Worm (Caenorhabditis elegans) whole organism, L1 larva: ENCODE results near the gene mdl-1.

Experiments
- C04F5.9 ChIP-seq: sonication (generic microtip); optimal IDR thresholded peaks from 2 replicates; lab custom pipeline; 2016; ENCODE audit warnings: missing genetic modification characterization, missing compliant biosample characterization
- C16A3.4 ChIP-seq: fragments of 150-350 bp; optimal IDR thresholded peaks from 2 replicates; lab custom pipeline; 2014; ENCODE audit warnings: missing biosample characterization, missing genetic modification characterization
- C34B4.2 ChIP-seq: sonication (generic microtip); optimal IDR thresholded peaks from 2 replicates; lab custom pipeline; 2017; ENCODE audit warnings: mild to moderate bottlenecking, missing genetic modification characterization, missing compliant biosample characterization
- Y116A8C.19 ChIP-seq: sonication (generic microtip); optimal IDR thresholded peaks from 2 replicates; lab custom pipeline; 2016; ENCODE audit warnings: missing compliant biosample characterization, missing genetic modification characterization, borderline replicate concordance
- alr-1 ChIP-seq: fragments of 200-800 bp; sonication (Bioruptor generic); optimal IDR thresholded peaks from 2 replicates; lab custom pipeline; 2018; ENCODE audit warnings: borderline replicate concordance, mild to moderate bottlenecking, missing genetic modification characterization, missing compliant biosample characterization
- aly-2 ChIP-seq: fragments of 150-350 bp; optimal IDR thresholded peaks from 2 replicates; lab custom pipeline; 2014; ENCODE audit warnings: missing biosample characterization, missing genetic modification characterization
- blmp-1 ChIP-seq: fragments of 150-350 bp; optimal IDR thresholded peaks from 2 replicates; lab custom pipeline; 2014; ENCODE audit warnings: missing biosample characterization, missing genetic modification characterization
- ceh-8 ChIP-seq: fragments of 200-800 bp; sonication (Bioruptor generic); optimal IDR thresholded peaks from 2 replicates; lab custom pipeline; 2018; ENCODE audit warnings: mild to moderate bottlenecking, missing genetic modification characterization, moderate library complexity, missing compliant biosample characterization
- ceh-82 ChIP-seq, 3 experiments: fragments of 150-350 bp in 1 of 3; sonication (generic microtip) in 2 of 3; optimal IDR thresholded peaks; 2 replicates each; lab custom pipeline; 2014 to 2017; ENCODE audit warnings: missing biosample characterization in 3 of 3, missing genetic modification characterization in 3 of 3
- ces-1 ChIP-seq: fragments of 150-350 bp; optimal IDR thresholded peaks from 2 replicates; lab custom pipeline; 2014; ENCODE audit warnings: missing biosample characterization, missing genetic modification reagents, missing genetic modification characterization
- dpl-1 ChIP-seq, 3 experiments: fragments of 150-350 bp in 2 of 3; sonication (generic microtip) in 1 of 3; optimal IDR thresholded peaks; 2 replicates each; lab custom pipeline; 2014 to 2017; ENCODE audit warnings: missing biosample characterization in 3 of 3, missing genetic modification characterization in 3 of 3, missing genetic modification reagents in 3 of 3
- dsc-1 ChIP-seq: sonication (generic microtip); optimal IDR thresholded peaks from 2 replicates; lab custom pipeline; 2016; ENCODE audit warnings: mild to moderate bottlenecking, missing genetic modification characterization, missing compliant biosample characterization
- egl-27 ChIP-seq, 2 experiments: fragments of 150-350 bp in 1 of 2; sonication (generic microtip); optimal IDR thresholded peaks; 3 replicates each; lab custom pipeline; 2017 to 2018; ENCODE audit warnings: missing biosample characterization in 2 of 2, missing genetic modification characterization in 2 of 2, missing genetic modification reagents in 2 of 2
- elt-2 ChIP-seq: sonication (generic microtip); optimal IDR thresholded peaks from 2 replicates; lab custom pipeline; 2016; ENCODE audit warnings: missing genetic modification characterization, mild to moderate bottlenecking, inconsistent platforms, missing compliant biosample characterization, missing genetic modification reagents
- elt-3 ChIP-seq, 6 experiments: fragments of 150-350 bp in 1 of 6; sonication (generic microtip); optimal IDR thresholded peaks; 2 replicates each; lab custom pipeline; 2017 to 2018; ENCODE audit warnings: missing biosample characterization in 6 of 6, missing genetic modification characterization in 6 of 6, inconsistent platforms in 1 of 6
- ets-5 ChIP-seq: fragments of 200-800 bp; sonication (Bioruptor generic); IDR thresholded peaks from 2 replicates; pipeline ENCODE4 v1.3.6; 2022; ENCODE audit warnings: missing genetic modification characterization, missing compliant biosample characterization
- fkh-10 ChIP-seq: sonication (generic microtip); optimal IDR thresholded peaks from 2 replicates; lab custom pipeline; 2017; ENCODE audit warnings: missing biosample characterization, missing genetic modification reagents, missing genetic modification characterization
- fkh-4 ChIP-seq: sonication (generic microtip); optimal IDR thresholded peaks from 2 replicates; lab custom pipeline; 2016; ENCODE audit warnings: missing compliant biosample characterization, missing genetic modification characterization, borderline replicate concordance
- fkh-8 ChIP-seq: sonication (generic microtip); optimal IDR thresholded peaks from 2 replicates; lab custom pipeline; 2016; ENCODE audit warnings: mild to moderate bottlenecking, missing genetic modification characterization, missing compliant biosample characterization
- hlh-17 ChIP-seq: fragments of 200-800 bp; sonication (Bioruptor generic); optimal IDR thresholded peaks from 2 replicates; lab custom pipeline; 2018; ENCODE audit warnings: missing genetic modification characterization, mild to moderate bottlenecking, missing compliant biosample characterization, moderate library complexity, borderline replicate concordance
- hlh-4 ChIP-seq: sonication (generic microtip); optimal IDR thresholded peaks from 2 replicates; lab custom pipeline; 2016; ENCODE audit warnings: mild to moderate bottlenecking, missing genetic modification characterization, missing compliant biosample characterization
- hpl-2 ChIP-seq: fragments of 150-350 bp; optimal IDR thresholded peaks from 2 replicates; lab custom pipeline; 2014; ENCODE audit warnings: missing biosample characterization, missing genetic modification reagents, missing genetic modification characterization
- irx-1 ChIP-seq: sonication (generic microtip); optimal IDR thresholded peaks from 2 replicates; lab custom pipeline; 2016; ENCODE audit warnings: missing genetic modification characterization, missing compliant biosample characterization
- jun-1 ChIP-seq: fragments of 150-350 bp; optimal IDR thresholded peaks from 2 replicates; lab custom pipeline; 2014; ENCODE audit warnings: missing biosample characterization, missing genetic modification reagents, missing genetic modification characterization
- lin-15B ChIP-seq: fragments of 150-350 bp; sonication (generic microtip); optimal IDR thresholded peaks from 3 replicates; lab custom pipeline; 2014; ENCODE audit warnings: missing biosample characterization, missing genetic modification characterization
- lin-35 ChIP-seq, 2 experiments: fragments of 150-350 bp; optimal IDR thresholded peaks; 2 replicates each; lab custom pipeline; 2014; ENCODE audit warnings: missing biosample characterization in 2 of 2, missing genetic modification characterization in 2 of 2, missing genetic modification reagents in 2 of 2
- lsy-2 ChIP-seq, 2 experiments: fragments of 150-350 bp; optimal IDR thresholded peaks; 2 replicates each; lab custom pipeline; 2014; ENCODE audit warnings: missing biosample characterization in 2 of 2, missing genetic modification characterization in 2 of 2
- mdl-1 ChIP-seq, 2 experiments: fragments of 150-350 bp; optimal IDR thresholded peaks; 2 replicates each; lab custom pipeline; 2014 to 2017; ENCODE audit warnings: missing biosample characterization in 2 of 2, missing genetic modification characterization in 2 of 2, inconsistent platforms in 1 of 2
- mef-2 ChIP-seq: fragments of 150-350 bp; optimal IDR thresholded peaks from 2 replicates; lab custom pipeline; 2014; ENCODE audit warnings: missing biosample characterization, missing genetic modification characterization
- nhr-11 ChIP-seq: fragments of 150-350 bp; optimal IDR thresholded peaks from 2 replicates; lab custom pipeline; 2014; ENCODE audit warnings: missing biosample characterization, missing genetic modification characterization
- nhr-19 ChIP-seq: fragments of 200-800 bp; sonication (Bioruptor generic); conservative IDR thresholded peaks from 2 replicates; pipeline ENCODE4 v1.3.6; 2022; ENCODE audit warnings: missing genetic modification characterization, missing compliant biosample characterization
- nhr-237 ChIP-seq: fragments of 150-350 bp; optimal IDR thresholded peaks from 2 replicates; lab custom pipeline; 2014; ENCODE audit warnings: missing biosample characterization, missing genetic modification characterization
- nhr-47 ChIP-seq: sonication (generic microtip); optimal IDR thresholded peaks from 2 replicates; lab custom pipeline; 2016; ENCODE audit warnings: mild to moderate bottlenecking, missing genetic modification characterization, moderate library complexity, missing compliant biosample characterization
- nhr-71 ChIP-seq: sonication (generic microtip); optimal IDR thresholded peaks from 2 replicates; lab custom pipeline; 2016; ENCODE audit warnings: mild to moderate bottlenecking, missing genetic modification characterization, moderate library complexity, missing compliant biosample characterization
- nhr-76 ChIP-seq: sonication (generic microtip); optimal IDR thresholded peaks from 2 replicates; lab custom pipeline; 2017; ENCODE audit warnings: missing biosample characterization, missing genetic modification characterization
- nhr-85 ChIP-seq: sonication (generic microtip); peaks from one replicate; lab custom pipeline; 2016; ENCODE audit warnings: missing genetic modification characterization, inconsistent platforms, missing compliant biosample characterization
- pax-3 ChIP-seq: fragments of 200-800 bp; sonication (Bioruptor generic); optimal IDR thresholded peaks from 2 replicates; lab custom pipeline; 2018; ENCODE audit warnings: mild to moderate bottlenecking, missing genetic modification characterization, moderate library complexity, missing compliant biosample characterization
- pqm-1 ChIP-seq: sonication (generic microtip); optimal IDR thresholded peaks from 3 replicates; lab custom pipeline; 2017; ENCODE audit warnings: missing biosample characterization, missing genetic modification characterization
- rnt-1 ChIP-seq: sonication (generic microtip); optimal IDR thresholded peaks from 2 replicates; lab custom pipeline; 2016; ENCODE audit warnings: mild to moderate bottlenecking, missing genetic modification characterization, moderate library complexity, missing compliant biosample characterization
- skn-1 ChIP-seq: fragments of 150-350 bp; optimal IDR thresholded peaks from 2 replicates; lab custom pipeline; 2014; ENCODE audit warnings: missing biosample characterization, missing genetic modification characterization
- snpc-4 ChIP-seq: fragments of 150-350 bp; optimal IDR thresholded peaks from 2 replicates; lab custom pipeline; 2014; ENCODE audit warnings: missing biosample characterization, missing genetic modification characterization
- snu-23 ChIP-seq: sonication (generic microtip); optimal IDR thresholded peaks from 2 replicates; lab custom pipeline; 2016; ENCODE audit warnings: missing genetic modification characterization, missing compliant biosample characterization
- sox-4 ChIP-seq: sonication (generic microtip); optimal IDR thresholded peaks from 2 replicates; lab custom pipeline; 2016; ENCODE audit warnings: missing genetic modification characterization, missing compliant biosample characterization
- swsn-7 ChIP-seq: sonication (generic microtip); optimal IDR thresholded peaks from 2 replicates; lab custom pipeline; 2016; ENCODE audit warnings: missing genetic modification characterization, missing compliant biosample characterization
- unc-130 ChIP-seq: fragments of 150-350 bp; optimal IDR thresholded peaks from 2 replicates; lab custom pipeline; 2017; ENCODE audit warnings: missing biosample characterization, missing genetic modification characterization, inconsistent platforms
- unc-86 ChIP-seq: sonication (generic microtip); optimal IDR thresholded peaks from 2 replicates; lab custom pipeline; 2016; ENCODE audit warnings: missing genetic modification characterization, missing compliant biosample characterization
- vab-15 ChIP-seq: sonication (generic microtip); optimal IDR thresholded peaks from 2 replicates; lab custom pipeline; 2017; ENCODE audit warnings: missing genotype, mild to moderate bottlenecking, missing genetic modification characterization, missing compliant biosample characterization
- zag-1 ChIP-seq: fragments of 150-350 bp; optimal IDR thresholded peaks from 2 replicates; lab custom pipeline; 2014; ENCODE audit warnings: missing biosample characterization, missing genetic modification characterization
- zip-4 ChIP-seq: fragments of 200-800 bp; sonication (Bioruptor generic); optimal IDR thresholded peaks from 2 replicates; lab custom pipeline; 2018; ENCODE audit warnings: mild to moderate bottlenecking, missing genetic modification characterization, moderate library complexity, missing compliant biosample characterization
- ztf-11 ChIP-seq, 2 experiments: sonication (generic microtip); optimal IDR thresholded peaks; 2 replicates each; lab custom pipeline; 2016 to 2017; ENCODE audit warnings: missing genetic modification characterization in 2 of 2, missing biosample characterization in 1 of 2, missing compliant biosample characterization in 1 of 2
- ztf-4 ChIP-seq: fragments of 150-350 bp; optimal IDR thresholded peaks from 2 replicates; lab custom pipeline; 2014; ENCODE audit warnings: missing biosample characterization, missing genetic modification characterization

Gene mdl-1

DNA sequence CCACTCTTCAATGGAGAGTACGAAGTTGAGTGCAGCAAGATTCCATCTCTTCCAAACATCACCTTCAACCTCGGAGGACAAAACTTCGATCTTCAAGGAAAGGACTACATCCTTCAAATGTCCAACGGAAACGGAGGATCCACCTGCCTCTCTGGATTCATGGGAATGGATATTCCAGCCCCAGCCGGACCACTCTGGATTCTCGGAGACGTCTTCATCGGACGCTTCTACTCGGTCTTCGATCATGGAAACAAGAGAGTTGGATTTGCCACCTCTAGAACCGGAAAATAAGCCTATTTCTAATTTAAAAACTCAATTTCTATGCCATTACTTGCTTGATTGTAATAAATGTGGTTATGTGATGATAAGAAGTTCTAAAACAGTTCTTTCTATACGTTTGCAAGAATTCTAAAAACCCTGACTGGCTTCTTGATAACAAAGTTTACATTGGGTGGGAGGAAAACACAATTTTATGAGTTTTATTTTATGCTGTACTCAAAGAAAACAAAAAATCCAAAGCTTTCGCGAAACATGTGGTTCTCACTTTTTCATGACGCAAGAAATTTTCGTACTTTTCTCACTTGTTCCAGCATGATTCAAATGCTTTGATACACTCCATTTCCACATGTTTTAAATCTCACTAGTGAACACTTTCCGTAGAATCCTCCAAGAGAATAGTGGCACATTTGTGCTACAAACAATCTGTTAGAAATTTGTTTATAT lies 50.3 kb downstream of the mdl-1 start:
- no peak for TF ChIP-seq ztf-11 (tag; optimal IDR thresholded peaks at IDR 0.05; lab: Kevin White, UChicago)
- no peak for TF ChIP-seq snpc-4 (tag; lab: Kevin White, UChicago)
- TF ChIP-seq elt-2 = peak; percentile 70
- no peak for TF ChIP-seq alr-1
- TF ChIP-seq lin-35 (GFP tag; optimal IDR thresholded peaks at IDR 0.05; lab: Kevin White, UChicago) = peak in 1 of 2 experiments; percentile 38
- TF ChIP-seq sox-4 = no peak
- no peak for TF ChIP-seq snu-23
- no peak for TF ChIP-seq zip-4 (GFP tag; lab: Kevin White, UChicago)
- TF ChIP-seq aly-2 (tag; lab: Kevin White, UChicago) = peak; percentile 49
- no peak for TF ChIP-seq mdl-1 (tag; optimal IDR thresholded peaks at IDR 0.05; lab: Kevin White, UChicago)
- TF ChIP-seq elt-3 (tag; optimal IDR thresholded peaks at IDR 0.05; lab: Kevin White, UChicago) = no peak
- TF ChIP-seq skn-1 (tag; lab: Kevin White, UChicago) = no peak
- TF ChIP-seq nhr-237 (tag; lab: Kevin White, UChicago) = no peak
- TF ChIP-seq fkh-10 (GFP tag; lab: Kevin White, UChicago) = no peak
- no peak for TF ChIP-seq rnt-1
- TF ChIP-seq pqm-1 = no peak
- TF ChIP-seq dpl-1 (GFP tag; optimal IDR thresholded peaks at IDR 0.05; lab: Kevin White, UChicago) = no peak
- TF ChIP-seq ceh-8 = no peak
- TF ChIP-seq ets-5 (GFP tag; lab: Robert Waterston, UW) = no peak
- TF ChIP-seq vab-15 (tag; lab: Kevin White, UChicago) = no peak
- TF ChIP-seq nhr-19 (GFP tag; lab: Robert Waterston, UW) = no peak
- no peak for TF ChIP-seq ceh-82 (tag; optimal IDR thresholded peaks at IDR 0.05; lab: Kevin White, UChicago)
- TF ChIP-seq swsn-7 (tag; lab: Kevin White, UChicago) = no peak
- TF ChIP-seq lsy-2 (tag; optimal IDR thresholded peaks at IDR 0.05; lab: Kevin White, UChicago) = peak in 1 of 2 experiments; percentile 6
- peak; percentile 30 for TF ChIP-seq fkh-4 (tag; lab: Kevin White, UChicago)
- TF ChIP-seq unc-86 (tag; lab: Kevin White, UChicago) = no peak
- no peak for TF ChIP-seq jun-1
- no peak for TF ChIP-seq irx-1 (tag; lab: Kevin White, UChicago)
- TF ChIP-seq zag-1 = no peak
- no peak for TF ChIP-seq egl-27 (tag; optimal IDR thresholded peaks at IDR 0.05; lab: Kevin White, UChicago)
- no peak for TF ChIP-seq C16A3.4 (tag; lab: Kevin White, UChicago)
- no peak for TF ChIP-seq blmp-1 (tag; lab: Kevin White, UChicago)
- TF ChIP-seq nhr-76 = no peak
- TF ChIP-seq hlh-4 = no peak
- no peak for TF ChIP-seq nhr-47 (tag; lab: Kevin White, UChicago)
- TF ChIP-seq lin-15B (tag; lab: Kevin White, UChicago) = no peak
- peak; percentile 27 for TF ChIP-seq nhr-71 (tag; lab: Kevin White, UChicago)
- TF ChIP-seq mef-2 (tag; lab: Kevin White, UChicago) = no peak
- TF ChIP-seq dsc-1 = peak; percentile 88
- no peak for TF ChIP-seq hlh-17 (GFP tag; lab: Kevin White, UChicago)
- no peak for TF ChIP-seq Y116A8C.19 (tag; lab: Kevin White, UChicago)
- no peak for TF ChIP-seq pax-3 (tag; lab: Kevin White, UChicago)
- no peak for TF ChIP-seq nhr-11 (tag; lab: Kevin White, UChicago)
- TF ChIP-seq C04F5.9 = no peak
- no peak for TF ChIP-seq unc-130
- no peak for TF ChIP-seq hpl-2 (GFP tag; lab: Kevin White, UChicago)
- TF ChIP-seq ces-1 (GFP tag; lab: Kevin White, UChicago) = no peak
- TF ChIP-seq C34B4.2 (tag; lab: Kevin White, UChicago) = no peak
- no peak for TF ChIP-seq nhr-85
- TF ChIP-seq fkh-8 (tag; lab: Kevin White, UChicago) = no peak
- TF ChIP-seq ztf-4 = no peak
